Worm (Caenorhabditis elegans) whole organism, midembryonic: ENCODE data around the gene F15H10.10.

Experiments
- T22C8.4 ChIP-seq: fragments of 200-800 bp; sonication (Bioruptor generic); IDR thresholded peaks from 2 replicates; pipeline ENCODE4 v1.3.6; 2022; ENCODE audit warnings: missing genetic modification characterization, missing compliant biosample characterization
- cog-1 ChIP-seq: sonication (generic microtip); optimal IDR thresholded peaks from 2 replicates; lab custom pipeline; 2016; ENCODE audit warnings: missing genetic modification characterization, missing compliant biosample characterization
- flt-1 ChIP-seq: fragments of 200-800 bp; sonication (Bioruptor generic); IDR thresholded peaks from 2 replicates; pipeline ENCODE4 v1.3.6; 2022; ENCODE audit warnings: missing genetic modification characterization, missing compliant biosample characterization
- klf-2 ChIP-seq: fragments of 200-800 bp; sonication (Bioruptor generic); conservative IDR thresholded peaks from 2 replicates; pipeline ENCODE4 v1.3.6; 2022; ENCODE audit warnings: missing genetic modification reagents, missing genetic modification characterization, missing compliant biosample characterization
- ref-1 ChIP-seq: fragments of 200-800 bp; sonication (Bioruptor generic); conservative IDR thresholded peaks from 2 replicates; pipeline ENCODE4 v1.3.6; 2022; ENCODE audit warnings: missing genetic modification reagents, missing genetic modification characterization, missing compliant biosample characterization
- tab-1 ChIP-seq: fragments of 200-800 bp; sonication (Bioruptor generic); IDR thresholded peaks from 2 replicates; pipeline ENCODE4 v1.3.6; 2022; ENCODE audit warnings: missing genetic modification characterization, missing compliant biosample characterization
- ztf-29 ChIP-seq: fragments of 200-800 bp; sonication (Bioruptor generic); IDR thresholded peaks from 2 replicates; pipeline ENCODE4 v1.3.6; 2022; ENCODE audit warnings: missing genetic modification reagents, missing genetic modification characterization, missing compliant biosample characterization

- TF ChIP-seq tab-1: no peak
- no peak for TF ChIP-seq flt-1 (GFP tag; lab: Robert Waterston, UW)
- no peak for TF ChIP-seq cog-1
- no peak for TF ChIP-seq T22C8.4
- TF ChIP-seq ztf-29 (GFP tag; lab: Robert Waterston, UW): no peak
- TF ChIP-seq ref-1: no peak
- TF ChIP-seq klf-2 (GFP tag; lab: Robert Waterston, UW): no peak
Observed at ce11 chrV:10368256-10368655, 48.6 kb downstream of the F15H10.10 start, which contains the start of gene sri-20.
